Fruit fly (Drosophila melanogaster) whole organism, embryonic: ENCODE results near the gene alphaCOP.

Source experiments
- Atf3 ChIP-seq: fragments of 200-800 bp; sonication (Bioruptor generic); optimal IDR thresholded peaks from 3 replicates; lab custom pipeline; 2016; ENCODE audit warnings: missing biosample characterization, missing genetic modification characterization
- Awh ChIP-seq: fragments of 200-800 bp; sonication (Bioruptor generic); IDR thresholded peaks from 2 replicates; pipeline ENCODE4, ENCODE4 v1.3.6; 2022; ENCODE audit warnings: missing biosample characterization, missing genetic modification characterization
- BEAF-32 ChIP-seq: fragments of 200-800 bp; sonication (Bioruptor generic); optimal IDR thresholded peaks from 3 replicates; lab custom pipeline; 2017; ENCODE audit warnings: missing biosample characterization, missing genetic modification characterization, mild to moderate bottlenecking, moderate library complexity, missing genetic modification reagents
- CG1024 ChIP-seq: fragments of 200-800 bp; sonication (Bioruptor generic); IDR thresholded peaks from 2 replicates; pipeline ENCODE4 v1.3.6; 2022; ENCODE audit warnings: missing biosample characterization, missing genetic modification characterization
- CG12299 ChIP-seq: fragments of 200-800 bp; sonication (Bioruptor generic); optimal IDR thresholded peaks from 2 replicates; lab custom pipeline; 2018; ENCODE audit warnings: missing biosample characterization, mild to moderate bottlenecking, missing genetic modification characterization
- CG13775 ChIP-seq: fragments of 200-800 bp; sonication (Bioruptor generic); optimal IDR thresholded peaks from 3 replicates; lab custom pipeline; 2017; ENCODE audit warnings: missing biosample characterization, mild to moderate bottlenecking, missing genetic modification characterization
- CG15011 ChIP-seq: fragments of 200-800 bp; sonication (Bioruptor generic); optimal IDR thresholded peaks from 3 replicates; lab custom pipeline; 2018; ENCODE audit warnings: missing biosample characterization, mild to moderate bottlenecking, missing genetic modification characterization
- CG15696 ChIP-seq: fragments of 200-800 bp; sonication (Bioruptor generic); optimal IDR thresholded peaks from 2 replicates; lab custom pipeline; 2019; ENCODE audit warnings: missing biosample characterization, mild to moderate bottlenecking, missing genetic modification characterization, moderate library complexity
- CG17385 ChIP-seq: fragments of 200-800 bp; sonication (Bioruptor generic); optimal IDR thresholded peaks from 3 replicates; lab custom pipeline; 2018; ENCODE audit warnings: missing biosample characterization, mild to moderate bottlenecking, missing genetic modification characterization
- CG17829 ChIP-seq: fragments of 200-800 bp; optimal IDR thresholded peaks from 2 replicates; lab custom pipeline; 2019; ENCODE audit warnings: missing biosample characterization, mild to moderate bottlenecking, missing genetic modification characterization, moderate library complexity
- CG18011 ChIP-seq: fragments of 200-800 bp; sonication (Bioruptor generic); optimal IDR thresholded peaks from 2 replicates; lab custom pipeline; 2017; ENCODE audit warnings: missing biosample characterization, missing genetic modification characterization, mild to moderate bottlenecking, moderate library complexity, missing genotype
- CG30020 ChIP-seq: fragments of 200-800 bp; optimal IDR thresholded peaks from 2 replicates; lab custom pipeline; 2019; ENCODE audit warnings: missing biosample characterization, mild to moderate bottlenecking, missing genetic modification characterization, moderate library complexity
- CG32532 ChIP-seq: fragments of 200-800 bp; sonication (Bioruptor generic); IDR thresholded peaks from 2 replicates; pipeline ENCODE4 v1.3.6; 2022; ENCODE audit warnings: missing biosample characterization, missing genetic modification characterization
- CG33213 ChIP-seq: fragments of 200-800 bp; sonication (Bioruptor generic); optimal IDR thresholded peaks from 3 replicates; lab custom pipeline; 2016; ENCODE audit warnings: missing biosample characterization, missing genetic modification characterization
- CG34376 ChIP-seq: fragments of 200-800 bp; sonication (Bioruptor generic); optimal IDR thresholded peaks from 2 replicates; lab custom pipeline; 2018; ENCODE audit warnings: missing biosample characterization, mild to moderate bottlenecking, missing genetic modification characterization
- CG3847 ChIP-seq: fragments of 200-800 bp; sonication (Bioruptor generic); IDR thresholded peaks from 2 replicates; pipeline ENCODE4 v1.3.6; 2022; ENCODE audit warnings: missing biosample characterization, missing genetic modification characterization
- CG6175 ChIP-seq: fragments of 200-800 bp; sonication (Bioruptor generic); IDR thresholded peaks from 3 replicates; pipeline ENCODE4 v1.3.6; 2022; ENCODE audit warnings: missing biosample characterization, missing genetic modification characterization
- CG6654 ChIP-seq: fragments of 200-800 bp; sonication (Bioruptor generic); optimal IDR thresholded peaks from 2 replicates; lab custom pipeline; 2017; ENCODE audit warnings: missing biosample characterization, mild to moderate bottlenecking, missing genetic modification characterization
- CG6689 ChIP-seq: fragments of 200-800 bp; sonication (Bioruptor generic); IDR thresholded peaks from 2 replicates; pipeline ENCODE4 v1.3.6; 2022; ENCODE audit warnings: missing biosample characterization, missing genetic modification characterization
- CG6813 ChIP-seq: fragments of 200-800 bp; sonication (Bioruptor generic); optimal IDR thresholded peaks from 2 replicates; lab custom pipeline; 2017; ENCODE audit warnings: missing biosample characterization, missing genetic modification characterization, mild to moderate bottlenecking, moderate library complexity, missing genetic modification reagents
- CG6854 ChIP-seq: fragments of 200-800 bp; sonication (Bioruptor generic); optimal IDR thresholded peaks from 3 replicates; lab custom pipeline; 2017; ENCODE audit warnings: missing biosample characterization, mild to moderate bottlenecking, missing genetic modification characterization
- CG9932 ChIP-seq: fragments of 200-800 bp; sonication (Bioruptor generic); IDR thresholded peaks from 2 replicates; pipeline ENCODE4 v1.3.6; 2022; ENCODE audit warnings: missing biosample characterization, missing genetic modification characterization
- Chrac-16 ChIP-seq: fragments of 200-800 bp; sonication (Bioruptor generic); optimal IDR thresholded peaks from 3 replicates; lab custom pipeline; 2016; ENCODE audit warnings: missing biosample characterization, missing genetic modification characterization
- Dek ChIP-seq: fragments of 200-800 bp; sonication (Bioruptor generic); optimal IDR thresholded peaks from 3 replicates; lab custom pipeline; 2019; ENCODE audit warnings: missing biosample characterization, mild to moderate bottlenecking, missing genetic modification characterization, moderate library complexity
- Dll ChIP-seq: fragments of 200-800 bp; sonication (Bioruptor generic); IDR thresholded peaks from 4 replicates; pipeline ENCODE4 v1.3.6; 2022; ENCODE audit warnings: missing biosample characterization, missing genetic modification characterization; ENCODE audit not compliant: partially characterized antibody
- Rx ChIP-seq: fragments of 200-800 bp; sonication (Bioruptor generic); IDR thresholded peaks from 2 replicates; pipeline ENCODE4 v1.3.6; 2022; ENCODE audit warnings: missing biosample characterization, missing genetic modification characterization
- Side ChIP-seq: fragments of 200-800 bp; sonication (Bioruptor generic); optimal IDR thresholded peaks from 2 replicates; lab custom pipeline; 2016; ENCODE audit warnings: missing biosample characterization, missing genetic modification characterization
- Usf ChIP-seq: fragments of 200-800 bp; sonication (Bioruptor generic); optimal IDR thresholded peaks from 2 replicates; lab custom pipeline; 2017; ENCODE audit warnings: missing genotype, missing biosample characterization, missing genetic modification characterization
- ase ChIP-seq: fragments of 200-800 bp; sonication (Bioruptor generic); IDR thresholded peaks from 3 replicates; pipeline ENCODE4 v1.3.6; 2022; ENCODE audit warnings: missing biosample characterization, missing genetic modification characterization
- bcd ChIP-seq: fragments of 200-800 bp; sonication (Bioruptor generic); optimal IDR thresholded peaks from 2 replicates; lab custom pipeline; 2017; ENCODE audit warnings: missing biosample characterization, mild to moderate bottlenecking, missing genetic modification characterization
- chm ChIP-seq: fragments of 200-800 bp; sonication (Bioruptor generic); IDR thresholded peaks from 2 replicates; pipeline ENCODE4 v1.3.6; 2022; ENCODE audit warnings: missing biosample characterization, missing genetic modification characterization
- dimm ChIP-seq: fragments of 200-800 bp; sonication (Bioruptor generic); IDR thresholded peaks from 2 replicates; pipeline ENCODE4 v1.3.6; 2022; ENCODE audit warnings: missing biosample characterization, missing genetic modification characterization
- ems ChIP-seq: fragments of 200-800 bp; sonication (Bioruptor generic); optimal IDR thresholded peaks from 3 replicates; lab custom pipeline; 2016; ENCODE audit warnings: missing biosample characterization, missing genetic modification characterization
- eve ChIP-seq, 2 experiments: fragments of >200 bp; optimal IDR thresholded peaks; 2 replicates each; lab custom pipeline; 2017; ENCODE audit warnings: missing biosample characterization in 2 of 2, missing genetic modification characterization in 2 of 2
- ewg ChIP-seq: fragments of 200-800 bp; sonication (Bioruptor generic); optimal IDR thresholded peaks from 3 replicates; lab custom pipeline; 2017; ENCODE audit warnings: mild to moderate bottlenecking, missing biosample characterization, missing genetic modification reagents, missing genetic modification characterization
- eyg ChIP-seq: fragments of 200-800 bp; sonication (Bioruptor generic); optimal IDR thresholded peaks from 3 replicates; lab custom pipeline; 2016; ENCODE audit warnings: missing biosample characterization, missing genetic modification characterization
- fd64A ChIP-seq: fragments of 200-800 bp; sonication (Bioruptor generic); optimal IDR thresholded peaks from 3 replicates; lab custom pipeline; 2018; ENCODE audit warnings: missing biosample characterization, mild to moderate bottlenecking, missing genetic modification characterization
- ftz-f1 ChIP-seq: fragments of 200-800 bp; sonication (Bioruptor generic); optimal IDR thresholded peaks from 2 replicates; lab custom pipeline; 2016; ENCODE audit warnings: missing biosample characterization, missing genetic modification characterization
- insv ChIP-seq, 2 experiments: fragments of 200-800 bp; sonication (Bioruptor generic); optimal IDR thresholded peaks; 3 replicates each; lab custom pipeline; 2016 to 2018; ENCODE audit warnings: missing biosample characterization in 2 of 2, missing genetic modification characterization in 2 of 2
- kay ChIP-seq: fragments of 200-800 bp; sonication (Bioruptor generic); optimal IDR thresholded peaks from 2 replicates; lab custom pipeline; 2016; ENCODE audit warnings: missing biosample characterization, missing genetic modification characterization
- knrl ChIP-seq: fragments of 200-800 bp; sonication (Bioruptor generic); IDR thresholded peaks from 3 replicates; pipeline ENCODE4 v1.3.6; 2022; ENCODE audit warnings: missing biosample characterization, missing genetic modification characterization; ENCODE audit not compliant: partially characterized antibody
- odd ChIP-seq: fragments of 200-800 bp; sonication (Bioruptor generic); optimal IDR thresholded peaks from 2 replicates; lab custom pipeline; 2017; ENCODE audit warnings: missing biosample characterization, mild to moderate bottlenecking, missing genetic modification characterization
- otp ChIP-seq: fragments of 200-800 bp; sonication (Bioruptor generic); IDR thresholded peaks from 3 replicates; pipeline ENCODE4, ENCODE4 v1.3.6; 2022; ENCODE audit warnings: missing biosample characterization, missing genetic modification characterization
- sisA ChIP-seq: fragments of 200-800 bp; sonication (Bioruptor generic); IDR thresholded peaks from 2 replicates; pipeline ENCODE4 v1.3.6; 2022; ENCODE audit warnings: missing biosample characterization, missing genetic modification characterization
- slou ChIP-seq: fragments of 200-800 bp; sonication (Bioruptor generic); optimal IDR thresholded peaks from 3 replicates; lab custom pipeline; 2016; ENCODE audit warnings: missing biosample characterization, missing genetic modification characterization
- tio ChIP-seq: fragments of 200-800 bp; sonication (Bioruptor generic); optimal IDR thresholded peaks from 2 replicates; lab custom pipeline; 2017; ENCODE audit warnings: missing biosample characterization, missing genetic modification characterization, inconsistent platforms
- trh ChIP-seq: fragments of 200-800 bp; sonication (Bioruptor generic); optimal IDR thresholded peaks from 2 replicates; lab custom pipeline; 2016; ENCODE audit warnings: missing biosample characterization, missing genetic modification characterization
- ttk ChIP-seq: fragments of 200-800 bp; sonication (Bioruptor generic); IDR thresholded peaks from 2 replicates; pipeline ENCODE4 v2.1.2; 2022; ENCODE audit warnings: missing biosample characterization, missing genetic modification characterization
- tx ChIP-seq: fragments of 200-800 bp; sonication (Bioruptor generic); optimal IDR thresholded peaks from 2 replicates; lab custom pipeline; 2016; ENCODE audit warnings: missing biosample characterization, missing genetic modification characterization
- z ChIP-seq: fragments of 200-800 bp; sonication (Bioruptor generic); IDR thresholded peaks from 3 replicates; pipeline ENCODE4 v1.3.6; 2022; ENCODE audit warnings: missing biosample characterization, missing genetic modification characterization

The alphaCOP gene

dm6 chr3L:1591692-1592371 is 53.2 kb downstream of the alphaCOP start (continued):
- TF ChIP-seq CG6175 (peak; percentile 26; the same call in 1 of the 3 replicates), trh (no peak), CG15011 (GFP tag; lab: Kevin White, UChicago) (peak; percentile 92), CG6854 (peak; percentile 87), BEAF-32 (GFP tag; lab: Kevin White, UChicago) (no peak), CG17385 (GFP tag; lab: Kevin White, UChicago) (peak; percentile 59), CG13775 (GFP tag; lab: Kevin White, UChicago) (peak; percentile 17), insv (GFP tag; optimal IDR thresholded peaks at IDR 0.05; lab: Kevin White, UChicago) (peak in 1 of 2 experiments; percentile 15), CG34376 (GFP tag; lab: Kevin White, UChicago) (peak; percentile 83), Awh (GFP tag; lab: Robert Waterston, UW) (peak; percentile 61; the same call in 1 of the 2 replicates), dimm (GFP tag; lab: Robert Waterston, UW) (no peak), CG6813 (GFP tag; lab: Kevin White, UChicago) (peak; percentile 95), ase (no peak; the same call in 2 of the 3 replicates), otp (GFP tag; lab: Robert Waterston, UW) (0 out of 3 replicates have a peak, but pooled peaks have one; percentile 9), bcd (GFP tag; lab: Kevin White, UChicago) (peak; percentile 58), Dek (peak; percentile 80), Chrac-16 (no peak), z (0 out of 3 replicates have a peak, but pooled peaks have one; percentile 34), fd64A (GFP tag; lab: Kevin White, UChicago) (peak; percentile 51), CG18011 (GFP tag; lab: Kevin White, UChicago) (peak; percentile 62), slou (GFP tag; lab: Kevin White, UChicago) (no peak), CG3847 (GFP tag; lab: Robert Waterston, UW) (peak; percentile 47; the same call in 1 of the 2 replicates), knrl (GFP tag; lab: Robert Waterston, UW) (no peak), eve (GFP tag; optimal IDR thresholded peaks at IDR 0.05; lab: Kevin White, UChicago) (no peak), ems (GFP tag; lab: Kevin White, UChicago) (peak; percentile 66), CG6654 (GFP tag; lab: Kevin White, UChicago) (peak; percentile 4), kay (GFP tag; lab: Kevin White, UChicago) (peak; percentile 30), chm (GFP tag; lab: Robert Waterston, UW) (peak; percentile 43; the same call in 1 of the 2 replicates), ttk (GFP tag; lab: Robert Waterston, UW) (no peak), ewg (GFP tag; lab: Kevin White, UChicago) (no peak), Side (GFP tag; lab: Kevin White, UChicago) (peak; percentile 54), Usf (peak; percentile 14), CG6689 (GFP tag; lab: Robert Waterston, UW) (peak; percentile 36; the same call in 1 of the 2 replicates), CG32532 (GFP tag; lab: Robert Waterston, UW) (peak; percentile 48; the same call in 1 of the 2 replicates), CG30020 (tag; lab: Kevin White, UChicago) (no peak), CG12299 (peak; percentile 79), CG1024 (GFP tag; lab: Robert Waterston, UW) (no peak), ftz-f1 (GFP tag; lab: Kevin White, UChicago) (peak; percentile 32), CG15696 (tag; lab: Kevin White, UChicago) (peak; percentile 57), Dll (GFP tag; lab: Robert Waterston, UW) (no peak), sisA (GFP tag; lab: Robert Waterston, UW) (no peak), tx (GFP tag; lab: Kevin White, UChicago) (peak; percentile 19), odd (GFP tag; lab: Kevin White, UChicago) (no peak), Rx (no peak), eyg (GFP tag; lab: Kevin White, UChicago) (peak; percentile 78), Atf3 (GFP tag; lab: Kevin White, UChicago) (no peak), CG9932 (peak; percentile 68), CG33213 (peak; percentile 63), tio (GFP tag; lab: Kevin White, UChicago) (no peak), CG17829 (tag; lab: Kevin White, UChicago) (no peak)
